Worm (Caenorhabditis elegans) whole organism, L3 larva: ENCODE measurements around the gene Y39H10B.2.

Experiments
- R02D3.7 ChIP-seq: fragments of 150-350 bp; optimal IDR thresholded peaks from 2 replicates; lab custom pipeline; 2014; ENCODE audit warnings: missing biosample characterization, missing genetic modification characterization
- ZK546.5 ChIP-seq: sonication (generic microtip); optimal IDR thresholded peaks from 2 replicates; lab custom pipeline; 2017; ENCODE audit warnings: missing biosample characterization, missing genetic modification characterization
- aly-2 ChIP-seq: fragments of 150-350 bp; optimal IDR thresholded peaks from 2 replicates; lab custom pipeline; 2014; ENCODE audit warnings: missing biosample characterization, missing genetic modification characterization
- ama-1 ChIP-seq: fragments of 150-350 bp; optimal IDR thresholded peaks from 2 replicates; lab custom pipeline; 2018
- ceh-16 ChIP-seq: sonication (generic microtip); optimal IDR thresholded peaks from 2 replicates; lab custom pipeline; 2017; ENCODE audit warnings: missing biosample characterization, missing genetic modification characterization
- ceh-28 ChIP-seq: fragments of 150-350 bp; optimal IDR thresholded peaks from 2 replicates; lab custom pipeline; 2014; ENCODE audit warnings: missing biosample characterization, missing genetic modification reagents, missing genetic modification characterization
- ceh-82 ChIP-seq: fragments of 150-350 bp; optimal IDR thresholded peaks from 2 replicates; lab custom pipeline; 2014; ENCODE audit warnings: missing biosample characterization, missing genetic modification characterization
- daf-12 ChIP-seq: fragments of 150-350 bp; optimal IDR thresholded peaks from 2 replicates; lab custom pipeline; 2014; ENCODE audit warnings: missing biosample characterization, missing genetic modification reagents, missing genetic modification characterization
- egl-27 ChIP-seq: sonication (generic microtip); optimal IDR thresholded peaks from 4 replicates; lab custom pipeline; 2017; ENCODE audit warnings: missing biosample characterization, missing genetic modification reagents, missing genetic modification characterization
- egl-5 ChIP-seq: fragments of 150-350 bp; optimal IDR thresholded peaks from 2 replicates; lab custom pipeline; 2017; ENCODE audit warnings: missing biosample characterization, missing genetic modification reagents, missing genetic modification characterization, inconsistent platforms
- elt-1 ChIP-seq: fragments of 150-350 bp; optimal IDR thresholded peaks from 2 replicates; lab custom pipeline; 2014; ENCODE audit warnings: missing biosample characterization, missing genetic modification characterization
- elt-2 ChIP-seq: sonication (generic microtip); optimal IDR thresholded peaks from 2 replicates; lab custom pipeline; 2016; ENCODE audit warnings: missing genetic modification reagents, mild to moderate bottlenecking, missing genetic modification characterization, missing compliant biosample characterization
- elt-3 ChIP-seq, 3 experiments: fragments of 150-350 bp in 1 of 3; sonication (generic microtip) in 2 of 3; optimal IDR thresholded peaks; 2 replicates in 2 of 3; 4 replicates in 1 of 3; lab custom pipeline; 2014 to 2017; ENCODE audit warnings: missing biosample characterization in 3 of 3, missing genetic modification characterization in 3 of 3
- eor-1 ChIP-seq, 2 experiments: fragments of 150-350 bp; optimal IDR thresholded peaks; 2 replicates each; lab custom pipeline; 2014 to 2018; ENCODE audit warnings: missing biosample characterization in 2 of 2, missing genetic modification characterization in 2 of 2
- fkh-10 ChIP-seq: sonication (generic microtip); optimal IDR thresholded peaks from 2 replicates; lab custom pipeline; 2017; ENCODE audit warnings: missing biosample characterization, missing genetic modification reagents, missing genetic modification characterization
- fkh-2 ChIP-seq: fragments of 150-350 bp; optimal IDR thresholded peaks from 2 replicates; lab custom pipeline; 2014; ENCODE audit warnings: missing biosample characterization, missing genetic modification reagents, missing genetic modification characterization
- hmg-11 ChIP-seq: sonication (generic microtip); optimal IDR thresholded peaks from 2 replicates; lab custom pipeline; 2016; ENCODE audit warnings: missing genetic modification characterization, missing compliant biosample characterization
- jun-1 ChIP-seq: fragments of 150-350 bp; optimal IDR thresholded peaks from 2 replicates; lab custom pipeline; 2014; ENCODE audit warnings: missing biosample characterization, missing genetic modification reagents, missing genetic modification characterization
- lin-15B ChIP-seq: fragments of 150-350 bp; optimal IDR thresholded peaks from 2 replicates; lab custom pipeline; 2014; ENCODE audit warnings: missing biosample characterization, missing genetic modification characterization
- lin-39 ChIP-seq: fragments of 150-350 bp; optimal IDR thresholded peaks from 2 replicates; lab custom pipeline; 2018; ENCODE audit warnings: missing biosample characterization, missing genetic modification reagents, missing genetic modification characterization
- mdl-1 ChIP-seq: fragments of 150-350 bp; optimal IDR thresholded peaks from 2 replicates; lab custom pipeline; 2014; ENCODE audit warnings: missing biosample characterization, missing genetic modification characterization
- mml-1 ChIP-seq: fragments of 150-350 bp; sonication (generic microtip); optimal IDR thresholded peaks from 3 replicates; lab custom pipeline; 2014; ENCODE audit warnings: missing biosample characterization, missing genetic modification characterization
- nfya-1 ChIP-seq: sonication (generic microtip); optimal IDR thresholded peaks from 2 replicates; lab custom pipeline; 2017; ENCODE audit warnings: missing genetic modification characterization, mild to moderate bottlenecking, missing compliant biosample characterization, antibody characterized with exemption, moderate library complexity; ENCODE audit not compliant: insufficient read depth
- nhr-11 ChIP-seq: fragments of 150-350 bp; optimal IDR thresholded peaks from 2 replicates; lab custom pipeline; 2014; ENCODE audit warnings: missing biosample characterization, missing genetic modification characterization
- nhr-12 ChIP-seq: fragments of 150-350 bp; optimal IDR thresholded peaks from 2 replicates; lab custom pipeline; 2014; ENCODE audit warnings: missing biosample characterization, missing genetic modification characterization
- nhr-23 ChIP-seq: fragments of 150-350 bp; optimal IDR thresholded peaks from 2 replicates; lab custom pipeline; 2014; ENCODE audit warnings: missing biosample characterization, missing genetic modification reagents, missing genetic modification characterization
- nhr-237 ChIP-seq: fragments of 150-350 bp; optimal IDR thresholded peaks from 2 replicates; lab custom pipeline; 2014; ENCODE audit warnings: missing biosample characterization, missing genetic modification characterization
- nhr-25 ChIP-seq: sonication (generic microtip); optimal IDR thresholded peaks from 2 replicates; lab custom pipeline; 2017; ENCODE audit warnings: missing biosample characterization, missing genetic modification characterization
- nhr-28 ChIP-seq: fragments of 150-350 bp; optimal IDR thresholded peaks from 2 replicates; lab custom pipeline; 2014; ENCODE audit warnings: missing biosample characterization, missing genetic modification characterization
- nhr-43 ChIP-seq: sonication (generic microtip); optimal IDR thresholded peaks from 2 replicates; lab custom pipeline; 2016; ENCODE audit warnings: mild to moderate bottlenecking, missing genetic modification characterization, missing compliant biosample characterization; ENCODE audit not compliant: poor library complexity, severe bottlenecking
- nhr-67 ChIP-seq: fragments of 150-350 bp; optimal IDR thresholded peaks from 2 replicates; lab custom pipeline; 2014; ENCODE audit warnings: missing biosample characterization, missing genetic modification characterization
- nhr-77 ChIP-seq: fragments of 150-350 bp; optimal IDR thresholded peaks from 2 replicates; lab custom pipeline; 2014; ENCODE audit warnings: missing biosample characterization, missing genetic modification characterization
- pha-4 ChIP-seq: fragments of 150-350 bp; optimal IDR thresholded peaks from 2 replicates; lab custom pipeline; 2014; ENCODE audit warnings: missing biosample characterization, missing genetic modification reagents, missing genetic modification characterization
- pqm-1 ChIP-seq: fragments of 150-350 bp; optimal IDR thresholded peaks from 2 replicates; lab custom pipeline; 2017; ENCODE audit warnings: missing biosample characterization, missing genetic modification characterization, inconsistent platforms
- sea-2 ChIP-seq: fragments of 150-350 bp; sonication (generic microtip); optimal IDR thresholded peaks from 4 replicates; lab custom pipeline; 2014; ENCODE audit warnings: missing biosample characterization, missing genetic modification reagents, missing genetic modification characterization
- skn-1 ChIP-seq: fragments of 150-350 bp; optimal IDR thresholded peaks from 2 replicates; lab custom pipeline; 2014; ENCODE audit warnings: missing biosample characterization, missing genetic modification characterization
- snpc-4 ChIP-seq: fragments of 150-350 bp; optimal IDR thresholded peaks from 2 replicates; lab custom pipeline; 2014; ENCODE audit warnings: missing biosample characterization, missing genetic modification characterization
- tbx-2 ChIP-seq: sonication (generic microtip); optimal IDR thresholded peaks from 2 replicates; lab custom pipeline; 2016; ENCODE audit warnings: mild to moderate bottlenecking, missing genetic modification characterization, missing compliant biosample characterization
- unc-62 ChIP-seq: fragments of 150-350 bp; sonication (generic microtip); optimal IDR thresholded peaks from 4 replicates; lab custom pipeline; 2014; ENCODE audit warnings: missing biosample characterization, missing genetic modification reagents, missing genetic modification characterization
- zag-1 ChIP-seq: fragments of 150-350 bp; optimal IDR thresholded peaks from 2 replicates; lab custom pipeline; 2014; ENCODE audit warnings: missing biosample characterization, missing genetic modification characterization
- ztf-11 ChIP-seq: fragments of 150-350 bp; optimal IDR thresholded peaks from 2 replicates; lab custom pipeline; 2014; ENCODE audit warnings: missing biosample characterization, missing genetic modification characterization
- ztf-4 ChIP-seq: fragments of 150-350 bp; optimal IDR thresholded peaks from 2 replicates; lab custom pipeline; 2014; ENCODE audit warnings: missing biosample characterization, missing genetic modification characterization

The Y39H10B.2 gene

DNA sequence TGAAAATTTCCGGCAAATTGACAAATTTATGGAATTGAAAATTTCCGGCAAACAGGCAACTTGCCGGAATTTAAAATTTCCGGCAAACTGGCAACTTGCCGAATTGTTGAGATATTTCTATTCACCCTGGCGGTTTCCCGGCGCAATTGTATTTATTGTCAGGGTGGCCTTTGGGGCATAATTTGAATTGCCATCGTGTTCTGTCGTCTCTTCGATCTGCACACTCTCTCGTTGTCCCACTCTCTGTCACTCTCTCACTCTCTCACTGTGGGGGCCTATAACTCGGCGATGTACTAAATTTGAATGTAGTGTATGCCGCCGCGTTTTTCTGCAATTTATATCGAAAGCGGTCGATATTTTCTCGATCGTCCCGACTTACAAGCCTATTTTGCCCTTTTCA lies 34.4 kb downstream of the Y39H10B.2 start:
- TF ChIP-seq nhr-28 (tag; lab: Kevin White, UChicago) (no peak), nhr-23 (tag; lab: Kevin White, UChicago) (peak; percentile 1)

DNA sequence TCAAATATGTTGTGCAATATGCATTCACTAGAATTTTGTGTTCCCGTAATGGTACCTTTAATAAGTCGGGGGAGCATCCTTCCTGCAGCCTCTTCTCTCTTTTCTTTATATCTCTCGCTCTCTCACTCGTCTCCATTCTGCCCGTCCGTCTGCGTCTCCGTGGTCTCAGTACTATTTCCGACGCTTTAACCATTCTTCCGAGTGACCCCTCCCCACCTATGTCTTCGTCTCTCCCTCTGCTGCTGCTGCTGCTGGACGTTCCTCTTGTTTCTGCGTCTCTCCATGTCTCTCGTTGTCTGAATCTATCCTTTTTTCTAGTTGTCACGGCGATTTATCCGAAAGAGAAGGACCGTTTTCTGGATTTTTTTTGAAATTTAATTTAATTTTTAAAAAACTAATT lies 35.3 kb downstream of the Y39H10B.2 start:
- no peak for TF ChIP-seq ceh-82 (tag; lab: Kevin White, UChicago)
- TF ChIP-seq nhr-77 (tag; lab: Kevin White, UChicago): no peak
- TF ChIP-seq pqm-1: peak; percentile 41
- TF ChIP-seq mml-1: no peak
- no peak for TF ChIP-seq ZK546.5 (tag; lab: Kevin White, UChicago)
- peak; percentile 87 for TF ChIP-seq nfya-1 (tag; lab: Kevin White, UChicago)
- peak; percentile 55 for TF ChIP-seq nhr-25 (tag; lab: Kevin White, UChicago)
- TF ChIP-seq nhr-23 (tag; lab: Kevin White, UChicago): peak; percentile 37
- TF ChIP-seq snpc-4 (tag; lab: Kevin White, UChicago): no peak
- TF ChIP-seq egl-5 (tag; lab: Kevin White, UChicago): no peak
- peak; percentile 20 for TF ChIP-seq tbx-2
- peak; percentile 97 for TF ChIP-seq hmg-11 (tag; lab: Kevin White, UChicago)
- peak; percentile 31 for TF ChIP-seq skn-1
- no peak for TF ChIP-seq zag-1
- no peak for TF ChIP-seq fkh-2 (tag; lab: Kevin White, UChicago)
- TF ChIP-seq sea-2 (GFP tag; lab: Kevin White, UChicago): no peak
- peak; percentile 64 for TF ChIP-seq R02D3.7 (tag; lab: Kevin White, UChicago)
- no peak for TF ChIP-seq nhr-12 (tag; lab: Kevin White, UChicago)
- peak; percentile 59 for TF ChIP-seq lin-39 (tag; lab: Kevin White, UChicago)
- no peak for TF ChIP-seq fkh-10 (GFP tag; lab: Kevin White, UChicago)
- TF ChIP-seq ceh-28 (tag; lab: Kevin White, UChicago): peak; percentile 52
- no peak for TF ChIP-seq lin-15B (tag; lab: Kevin White, UChicago)
- no peak for TF ChIP-seq jun-1 (tag; lab: Kevin White, UChicago)
- TF ChIP-seq elt-2 (tag; lab: Kevin White, UChicago): peak; percentile 50
- no peak for TF ChIP-seq mdl-1
- TF ChIP-seq nhr-237 (tag; lab: Kevin White, UChicago): no peak
- no peak for TF ChIP-seq ceh-16 (tag; lab: Kevin White, UChicago)
- TF ChIP-seq pha-4 (tag; lab: Kevin White, UChicago): peak; percentile 56
- no peak for TF ChIP-seq ztf-11 (tag; lab: Kevin White, UChicago)
- no peak for TF ChIP-seq nhr-43 (tag; lab: Kevin White, UChicago)

DNA sequence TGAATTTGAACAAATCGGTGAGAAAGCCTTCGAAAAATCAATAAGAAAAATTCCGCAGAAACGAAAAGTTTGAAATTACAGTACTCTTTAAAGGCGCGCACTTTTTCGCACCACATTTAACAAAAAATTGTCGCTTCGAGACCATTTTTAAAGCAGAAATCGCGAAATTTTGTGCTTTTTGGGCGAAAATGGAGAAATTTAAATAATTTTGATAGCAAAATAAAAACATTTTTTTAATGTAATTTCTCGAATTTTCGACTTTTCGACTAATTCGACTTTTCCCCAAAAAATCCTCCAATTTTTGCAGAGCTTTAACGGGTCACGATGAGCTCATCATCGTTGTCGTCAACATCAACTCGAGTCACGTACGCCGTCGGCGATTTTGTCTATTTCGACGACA lies 36.1 kb downstream of the Y39H10B.2 start, which contains the start of gene lin-40:
lin-40 (plus strand) TSS at position 301 of the 400 bp plus-strand sequence.
- TF ChIP-seq elt-2 (tag; lab: Kevin White, UChicago) (no peak), elt-1 (tag; lab: Kevin White, UChicago) (no peak), eor-1 (tag; optimal IDR thresholded peaks at IDR 0.05; lab: Kevin White, UChicago) (no peak), fkh-10 (GFP tag; lab: Kevin White, UChicago) (no peak), nhr-11 (tag; lab: Kevin White, UChicago) (no peak), ceh-16 (tag; lab: Kevin White, UChicago) (no peak), nhr-77 (tag; lab: Kevin White, UChicago) (no peak), egl-5 (tag; lab: Kevin White, UChicago) (no peak), snpc-4 (tag; lab: Kevin White, UChicago) (no peak), nhr-237 (tag; lab: Kevin White, UChicago) (no peak), mml-1 (no peak), lin-15B (tag; lab: Kevin White, UChicago) (no peak), jun-1 (tag; lab: Kevin White, UChicago) (no peak), hmg-11 (tag; lab: Kevin White, UChicago) (no peak), egl-27 (no peak), ama-1 (lab: Kevin White, UChicago) (no peak)

DNA sequence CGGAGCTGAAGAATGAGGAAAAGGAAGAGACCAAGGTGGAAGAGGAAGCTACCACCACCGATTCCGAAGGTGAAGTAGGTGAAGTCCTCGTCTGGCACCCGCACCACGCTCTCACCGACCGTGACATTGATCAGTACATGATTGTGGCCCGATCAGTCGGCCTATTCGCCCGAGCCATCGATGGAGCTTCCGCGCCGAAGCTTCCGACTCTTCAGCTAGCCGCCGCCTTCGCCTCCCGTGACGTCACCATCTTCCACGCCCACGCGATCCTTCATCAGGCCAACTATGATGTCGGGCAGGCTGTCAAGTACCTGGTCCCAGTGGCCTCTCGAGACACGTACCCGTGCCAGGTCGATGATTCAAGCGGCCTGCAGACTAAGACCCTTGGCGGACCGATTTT lies 37.6 kb downstream of the Y39H10B.2 start:
- no peak for TF ChIP-seq skn-1
- no peak for TF ChIP-seq nhr-28 (tag; lab: Kevin White, UChicago)
- no peak for TF ChIP-seq nhr-237 (tag; lab: Kevin White, UChicago)
- TF ChIP-seq ama-1 (lab: Kevin White, UChicago): no peak
- TF ChIP-seq sea-2 (GFP tag; lab: Kevin White, UChicago): no peak
- TF ChIP-seq elt-1 (tag; lab: Kevin White, UChicago): no peak
- TF ChIP-seq lin-15B (tag; lab: Kevin White, UChicago): no peak
- no peak for TF ChIP-seq nhr-67 (tag; lab: Kevin White, UChicago)
- TF ChIP-seq ztf-4 (tag; lab: Kevin White, UChicago): no peak
- TF ChIP-seq elt-2 (tag; lab: Kevin White, UChicago): no peak
- no peak for TF ChIP-seq nhr-77 (tag; lab: Kevin White, UChicago)
- no peak for TF ChIP-seq unc-62 (GFP tag; lab: Kevin White, UChicago)
- TF ChIP-seq ZK546.5 (tag; lab: Kevin White, UChicago): no peak
- no peak for TF ChIP-seq fkh-10 (GFP tag; lab: Kevin White, UChicago)
- TF ChIP-seq daf-12: no peak
- no peak for TF ChIP-seq aly-2
- TF ChIP-seq elt-3 (tag; optimal IDR thresholded peaks at IDR 0.05; lab: Kevin White, UChicago): no peak
- no peak for TF ChIP-seq hmg-11 (tag; lab: Kevin White, UChicago)
- no peak for TF ChIP-seq mml-1
